Worm (Caenorhabditis elegans) whole organism, L2 larva: ENCODE results near the gene skr-7.

Source experiments
- R02D3.7 ChIP-seq: fragments of 150-350 bp; optimal IDR thresholded peaks from 2 replicates; lab custom pipeline; 2014; ENCODE audit warnings: missing biosample characterization, missing genetic modification characterization
- alr-1 ChIP-seq: fragments of 150-350 bp; optimal IDR thresholded peaks from 2 replicates; lab custom pipeline; 2014; ENCODE audit warnings: missing biosample characterization, missing genetic modification characterization
- ama-1 ChIP-seq: fragments of 150-350 bp; optimal IDR thresholded peaks from 2 replicates; lab custom pipeline; 2018; ENCODE audit warnings: inconsistent platforms
- ceh-16 ChIP-seq: fragments of 150-350 bp; optimal IDR thresholded peaks from 2 replicates; lab custom pipeline; 2014; ENCODE audit warnings: missing biosample characterization, missing genetic modification characterization
- lin-11 ChIP-seq: fragments of 150-350 bp; sonication (generic microtip); optimal IDR thresholded peaks from 2 replicates; lab custom pipeline; 2014; ENCODE audit warnings: missing biosample characterization, missing genetic modification characterization, inconsistent platforms, mixed read lengths
- lin-13 ChIP-seq: fragments of 150-350 bp; optimal IDR thresholded peaks from 2 replicates; lab custom pipeline; 2014; ENCODE audit warnings: missing biosample characterization, missing genetic modification reagents, missing genetic modification characterization
- lin-39 ChIP-seq: fragments of 150-350 bp; optimal IDR thresholded peaks from 2 replicates; lab custom pipeline; 2014; ENCODE audit warnings: missing biosample characterization, missing genetic modification reagents, missing genetic modification characterization
- mab-5 ChIP-seq: fragments of 150-350 bp; optimal IDR thresholded peaks from 2 replicates; lab custom pipeline; 2014; ENCODE audit warnings: missing biosample characterization, missing genetic modification characterization
- nhr-10 ChIP-seq: sonication (generic microtip); optimal IDR thresholded peaks from 2 replicates; lab custom pipeline; 2017; ENCODE audit warnings: missing biosample characterization, missing genetic modification characterization
- nhr-237 ChIP-seq: fragments of 150-350 bp; optimal IDR thresholded peaks from 2 replicates; lab custom pipeline; 2014; ENCODE audit warnings: missing biosample characterization, missing genetic modification characterization
- nhr-25 ChIP-seq: fragments of 150-350 bp; sonication (generic microtip); optimal IDR thresholded peaks from 3 replicates; lab custom pipeline; 2014; ENCODE audit warnings: missing biosample characterization, missing genetic modification characterization
- nhr-77 ChIP-seq: fragments of 150-350 bp; optimal IDR thresholded peaks from 2 replicates; lab custom pipeline; 2014; ENCODE audit warnings: missing biosample characterization, missing genetic modification characterization
- sma-9 ChIP-seq, 2 experiments: fragments of 150-350 bp in 1 of 2; sonication (generic microtip) in 1 of 2; optimal IDR thresholded peaks; 2 replicates each; lab custom pipeline; 2014 to 2016; ENCODE audit warnings: missing genetic modification characterization in 2 of 2, mild to moderate bottlenecking in 1 of 2, missing biosample characterization in 1 of 2, missing compliant biosample characterization in 1 of 2, missing genetic modification reagents in 1 of 2, moderate library complexity in 1 of 2
- ztf-4 ChIP-seq: fragments of 150-350 bp; optimal IDR thresholded peaks from 2 replicates; lab custom pipeline; 2014; ENCODE audit warnings: missing biosample characterization, missing genetic modification characterization

DNA sequence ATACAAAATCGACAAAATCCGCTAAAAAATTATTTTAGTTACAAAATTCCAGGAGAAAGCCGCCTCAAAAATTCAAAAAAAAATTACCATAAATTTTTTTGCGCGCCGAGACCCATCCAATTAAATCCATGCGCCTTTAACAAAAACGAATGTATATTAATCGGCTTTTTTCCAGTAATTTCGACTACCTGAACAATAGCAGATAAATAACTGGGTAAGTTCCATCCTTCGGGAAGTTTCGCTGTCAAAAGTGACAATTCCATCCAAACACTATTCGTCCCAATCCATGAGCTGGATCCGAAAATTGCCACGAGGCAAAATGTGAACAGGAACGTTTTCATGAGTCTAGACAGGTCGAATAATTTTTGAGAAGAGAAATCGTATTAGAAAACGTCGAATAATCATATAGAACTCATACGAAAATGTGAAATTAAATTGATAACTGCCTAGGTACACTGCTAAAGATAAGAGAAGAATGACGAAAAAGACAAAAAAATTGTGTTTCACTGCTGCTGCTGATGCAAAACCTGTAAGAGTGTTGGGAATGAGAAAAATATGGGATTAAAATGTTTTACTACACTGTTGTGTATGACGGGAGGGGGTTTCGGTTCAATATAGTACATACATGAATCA, 20.6 kb downstream of the skr-7 start, which contains the start of gene rft-1:
- no peak for TF ChIP-seq ama-1 (lab: Kevin White, UChicago)
- no peak for TF ChIP-seq nhr-77 (tag; lab: Kevin White, UChicago)
- TF ChIP-seq ceh-16: no peak
- no peak for TF ChIP-seq lin-11 (tag; lab: Kevin White, UChicago)
- TF ChIP-seq R02D3.7 (tag; lab: Kevin White, UChicago): no peak
- no peak for TF ChIP-seq lin-39 (tag; lab: Kevin White, UChicago)
- TF ChIP-seq nhr-10: no peak
- no peak for TF ChIP-seq nhr-237 (tag; lab: Kevin White, UChicago)
- no peak for TF ChIP-seq mab-5 (tag; lab: Kevin White, UChicago)
- TF ChIP-seq sma-9 (GFP tag; optimal IDR thresholded peaks at IDR 0.05; lab: Kevin White, UChicago): no peak
- no peak for TF ChIP-seq sma-9 (tag; optimal IDR thresholded peaks at IDR 0.05; lab: Kevin White, UChicago)
- TF ChIP-seq lin-13 (GFP tag; lab: Kevin White, UChicago): no peak
- no peak for TF ChIP-seq nhr-25
- TF ChIP-seq alr-1 (tag; lab: Kevin White, UChicago): no peak
- no peak for TF ChIP-seq ztf-4
